Worm (Caenorhabditis elegans) whole organism, early embryonic: Measurements from ENCODE around the gene nhr-51.
"Not testable (repeated sequence)": the region's sequence is repeated elsewhere in the genome, so short reads cannot be mapped to it uniquely, and the experiment has no call there.

Experiments
- B0310.2 ChIP-seq: sonication (generic microtip); optimal IDR thresholded peaks from 2 replicates; lab custom pipeline; 2016; ENCODE audit warnings: mild to moderate bottlenecking, missing genetic modification characterization, missing compliant biosample characterization
- F13C5.2 ChIP-seq: sonication (generic microtip); optimal IDR thresholded peaks from 2 replicates; lab custom pipeline; 2017; ENCODE audit warnings: mild to moderate bottlenecking, missing genetic modification characterization, inconsistent platforms, missing compliant biosample characterization
- aly-1 ChIP-seq: sonication (generic microtip); optimal IDR thresholded peaks from 2 replicates; lab custom pipeline; 2016; ENCODE audit warnings: missing genetic modification characterization, missing compliant biosample characterization
- ama-1 ChIP-seq: fragments of 150-350 bp; optimal IDR thresholded peaks from 2 replicates; lab custom pipeline; 2014
- ceh-13 ChIP-seq: fragments of 200-800 bp; sonication (Bioruptor generic); optimal IDR thresholded peaks from 2 replicates; lab custom pipeline; 2018; ENCODE audit warnings: mild to moderate bottlenecking, missing genetic modification characterization, missing compliant biosample characterization
- ceh-36 ChIP-seq: sonication (generic microtip); optimal IDR thresholded peaks from 2 replicates; lab custom pipeline; 2016; ENCODE audit warnings: missing genetic modification characterization, inconsistent platforms, missing compliant biosample characterization
- ets-7 ChIP-seq: sonication (generic microtip); optimal IDR thresholded peaks from 2 replicates; lab custom pipeline; 2016; ENCODE audit warnings: missing genotype, missing genetic modification characterization, missing compliant biosample characterization
- flt-1 ChIP-seq: fragments of 200-800 bp; sonication (Bioruptor generic); IDR thresholded peaks from 2 replicates; pipeline ENCODE4 v1.3.6; 2022; ENCODE audit warnings: missing genetic modification characterization, missing compliant biosample characterization
- hmbx-1 ChIP-seq: sonication (generic microtip); optimal IDR thresholded peaks from 2 replicates; lab custom pipeline; 2016; ENCODE audit warnings: mild to moderate bottlenecking, missing genetic modification characterization, missing compliant biosample characterization
- hmg-4 ChIP-seq: fragments of 200-800 bp; sonication (Bioruptor generic); optimal IDR thresholded peaks from 2 replicates; lab custom pipeline; 2018; ENCODE audit warnings: mild to moderate bottlenecking, missing genetic modification characterization, missing compliant biosample characterization
- hnd-1 ChIP-seq: sonication (generic microtip); optimal IDR thresholded peaks from 2 replicates; lab custom pipeline; 2016; ENCODE audit warnings: missing genetic modification characterization, missing compliant biosample characterization
- pes-1 ChIP-seq: fragments of 200-800 bp; sonication (Bioruptor generic); IDR thresholded peaks from 2 replicates; pipeline ENCODE4 v1.3.6; 2022; ENCODE audit warnings: missing genetic modification reagents, missing genetic modification characterization, missing compliant biosample characterization
- scrt-1 ChIP-seq: fragments of 200-800 bp; sonication (Bioruptor generic); IDR thresholded peaks from 2 replicates; pipeline ENCODE4 v1.3.6; 2022; ENCODE audit warnings: missing genetic modification characterization, missing compliant biosample characterization
- sea-1 ChIP-seq: fragments of 200-800 bp; sonication (Bioruptor generic); conservative IDR thresholded peaks from 2 replicates; pipeline ENCODE4 v1.3.6; 2022; ENCODE audit warnings: missing genetic modification characterization, missing compliant biosample characterization
- tbx-11 ChIP-seq: fragments of 200-800 bp; sonication (Bioruptor generic); IDR thresholded peaks from 2 replicates; pipeline ENCODE4 v1.3.6; 2022; ENCODE audit warnings: missing genetic modification characterization, missing compliant biosample characterization
- tbx-37 ChIP-seq: fragments of 200-800 bp; sonication (Bioruptor generic); conservative IDR thresholded peaks from 2 replicates; pipeline ENCODE4 v1.3.6; 2022; ENCODE audit warnings: missing genetic modification reagents, missing genetic modification characterization, missing compliant biosample characterization
- tra-4 ChIP-seq: sonication (generic microtip); optimal IDR thresholded peaks from 2 replicates; lab custom pipeline; 2017; ENCODE audit warnings: missing genetic modification characterization, missing compliant biosample characterization

nhr-51 gene

ce11 chrV:15668200-15668599 lies 5.6 kb upstream of the nhr-51 start, which contains the start of gene F53E4.1:
TSS of gene F53E4.1 (minus strand) at chrV:15668300.
- not testable (repeated sequence) for TF ChIP-seq hnd-1 (tag; lab: Kevin White, UChicago); B0310.2 (tag; lab: Kevin White, UChicago); pes-1 (GFP tag; lab: Robert Waterston, UW)

- TF ChIP-seq B0310.2 (tag; lab: Kevin White, UChicago) = no peak
- no peak for TF ChIP-seq ets-7 (tag; lab: Kevin White, UChicago)
- no peak for TF ChIP-seq hnd-1 (tag; lab: Kevin White, UChicago)
- no peak for TF ChIP-seq aly-1 (tag; lab: Kevin White, UChicago)
- no peak for TF ChIP-seq hmg-4
- no peak for TF ChIP-seq sea-1 (GFP tag; lab: Robert Waterston, UW)
- no peak for TF ChIP-seq ceh-13
- no peak for TF ChIP-seq pes-1 (GFP tag; lab: Robert Waterston, UW)
- TF ChIP-seq tbx-11 (GFP tag; lab: Robert Waterston, UW) = no peak
- TF ChIP-seq ama-1 (lab: Kevin White, UChicago) = no peak
- TF ChIP-seq flt-1 (GFP tag; lab: Robert Waterston, UW) = no peak
- no peak for TF ChIP-seq hmbx-1 (tag; lab: Kevin White, UChicago)
- no peak for TF ChIP-seq ceh-36
- no peak for TF ChIP-seq tra-4 (tag; lab: Kevin White, UChicago)
- no peak for TF ChIP-seq F13C5.2 (tag; lab: Kevin White, UChicago)
Measured at ce11 chrV:15668870-15669269, 4.9 kb upstream of the nhr-51 start, which contains the start of gene K06B4.4. TSS of gene K06B4.4 (plus strand) at chrV:15669170.

DNA sequence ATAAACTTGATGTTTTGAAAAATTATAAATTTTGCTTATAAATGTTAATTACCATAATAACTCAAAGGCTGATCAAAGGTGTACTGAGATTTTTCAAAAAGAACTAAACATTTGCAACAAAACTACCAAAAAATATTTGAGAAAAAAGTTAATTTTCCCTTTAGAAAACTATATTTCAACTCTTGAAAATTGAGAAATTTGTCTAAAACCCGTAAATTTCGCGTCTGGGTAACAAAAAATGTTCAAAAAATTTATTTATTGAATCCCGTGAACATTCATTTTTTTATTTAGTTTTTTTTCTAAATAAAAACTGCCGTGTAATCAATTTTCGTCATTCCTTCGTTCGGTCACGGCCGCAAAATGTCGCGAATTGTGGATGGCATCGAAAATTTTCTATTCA lies 3.7 kb upstream of the nhr-51 start, which contains the start of gene K06B4.15:
Gene K06B4.15 (plus strand): TSS at position 301 of the 400 bp plus-strand sequence.
- TF ChIP-seq tbx-37 (GFP tag; lab: Robert Waterston, UW); ama-1 (lab: Kevin White, UChicago); hmbx-1 (tag; lab: Kevin White, UChicago): not testable (repeated sequence)

DNA sequence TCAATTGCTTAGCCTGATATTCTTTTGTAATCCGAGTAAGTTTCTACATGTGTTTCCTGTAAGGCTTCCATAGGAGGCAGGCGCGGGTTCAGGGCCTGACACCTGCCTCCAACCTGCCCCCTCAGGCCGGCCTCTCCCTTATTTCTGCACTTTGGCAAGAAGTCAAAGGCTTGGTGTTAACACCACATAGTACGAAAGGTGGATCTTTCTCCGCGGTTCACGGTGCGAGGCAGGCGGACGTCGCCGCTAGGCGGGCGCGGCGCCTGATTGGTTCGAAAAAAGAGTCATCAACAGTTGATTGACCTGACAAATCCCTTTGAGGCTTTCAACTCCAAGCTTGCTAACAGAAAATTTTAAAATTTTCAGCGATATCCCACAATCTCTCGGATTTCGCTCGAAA lies 1.1 kb downstream of the nhr-51 start:
- no peak for TF ChIP-seq hnd-1 (tag; lab: Kevin White, UChicago)

DNA sequence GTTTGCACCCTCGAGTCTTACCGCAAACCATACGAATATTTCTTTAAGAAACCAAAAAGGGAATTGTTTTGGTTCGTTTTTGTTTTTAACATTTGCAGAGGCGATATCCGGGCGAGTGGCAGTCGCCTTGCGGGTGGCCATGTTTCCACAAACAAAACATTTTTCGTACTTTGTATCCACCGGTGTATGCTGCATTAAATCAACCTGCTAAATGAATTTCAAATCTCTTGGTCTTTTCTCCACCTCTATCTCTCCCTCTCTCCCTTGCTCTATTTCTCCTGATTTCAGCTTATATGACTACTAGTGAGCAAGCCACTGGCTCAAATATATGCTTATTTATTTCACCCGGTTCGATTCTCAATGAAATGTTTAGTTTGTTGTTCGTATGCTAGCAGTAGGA lies 3.4 kb downstream of the nhr-51 start, which contains the start of gene nhr-52:
Gene nhr-52 (plus strand): TSS at position 301 of the 400 bp plus-strand sequence.
- no peak for TF ChIP-seq sea-1 (GFP tag; lab: Robert Waterston, UW)
- no peak for TF ChIP-seq ceh-36
- no peak for TF ChIP-seq hmg-4
- TF ChIP-seq F13C5.2 (tag; lab: Kevin White, UChicago) = no peak
- no peak for TF ChIP-seq aly-1 (tag; lab: Kevin White, UChicago)
- TF ChIP-seq ama-1 (lab: Kevin White, UChicago) = no peak
- TF ChIP-seq pes-1 (GFP tag; lab: Robert Waterston, UW) = no peak
- no peak for TF ChIP-seq flt-1 (GFP tag; lab: Robert Waterston, UW)
- TF ChIP-seq ets-7 (tag; lab: Kevin White, UChicago) = no peak
- no peak for TF ChIP-seq hnd-1 (tag; lab: Kevin White, UChicago)
- no peak for TF ChIP-seq tbx-11 (GFP tag; lab: Robert Waterston, UW)
- TF ChIP-seq scrt-1 (GFP tag; lab: Robert Waterston, UW) = no peak

ce11 chrV:15685599-15685998 lies 11.8 kb downstream of the nhr-51 start, which contains the start of gene nhr-196:
TSS of gene nhr-196 (plus strand) at chrV:15685716.
- TF ChIP-seq ceh-36 (no peak), ama-1 (lab: Kevin White, UChicago) (no peak), aly-1 (tag; lab: Kevin White, UChicago) (no peak), pes-1 (GFP tag; lab: Robert Waterston, UW) (no peak), flt-1 (GFP tag; lab: Robert Waterston, UW) (no peak), B0310.2 (tag; lab: Kevin White, UChicago) (no peak), hmg-4 (no peak), sea-1 (GFP tag; lab: Robert Waterston, UW) (no peak), tbx-37 (GFP tag; lab: Robert Waterston, UW) (no peak), ets-7 (tag; lab: Kevin White, UChicago) (no peak)

DNA sequence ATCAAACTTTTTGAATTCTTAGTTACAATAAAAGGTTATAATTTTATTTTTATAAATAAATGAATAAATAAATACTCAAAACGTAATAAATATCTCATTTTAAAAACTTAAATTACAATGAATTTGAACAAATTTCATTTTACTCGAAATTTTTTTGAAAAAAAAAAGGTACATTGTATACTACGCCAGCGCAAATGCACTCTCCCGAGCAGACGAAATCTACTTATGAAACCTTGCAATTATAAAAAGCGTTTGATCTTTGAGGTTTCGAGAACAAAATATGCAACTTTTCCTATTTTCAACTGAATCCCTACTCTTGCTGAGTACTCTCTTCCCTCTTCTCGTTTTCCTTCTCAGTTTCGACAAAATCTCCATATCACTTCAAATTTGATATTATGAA lies 13.9 kb downstream of the nhr-51 start, which contains the start of gene nhr-197:
Gene nhr-197 (plus strand): TSS at position 301 of the 400 bp plus-strand sequence.
- TF ChIP-seq hmbx-1 (tag; lab: Kevin White, UChicago) = no peak
- no peak for TF ChIP-seq tbx-37 (GFP tag; lab: Robert Waterston, UW)
- no peak for TF ChIP-seq sea-1 (GFP tag; lab: Robert Waterston, UW)
- TF ChIP-seq ets-7 (tag; lab: Kevin White, UChicago) = no peak
- no peak for TF ChIP-seq tbx-11 (GFP tag; lab: Robert Waterston, UW)
- no peak for TF ChIP-seq B0310.2 (tag; lab: Kevin White, UChicago)
- no peak for TF ChIP-seq ceh-36
- TF ChIP-seq hmg-4 = no peak
- no peak for TF ChIP-seq pes-1 (GFP tag; lab: Robert Waterston, UW)
- no peak for TF ChIP-seq F13C5.2 (tag; lab: Kevin White, UChicago)
- no peak for TF ChIP-seq scrt-1 (GFP tag; lab: Robert Waterston, UW)
- TF ChIP-seq ama-1 (lab: Kevin White, UChicago) = no peak
- no peak for TF ChIP-seq tra-4 (tag; lab: Kevin White, UChicago)
- no peak for TF ChIP-seq aly-1 (tag; lab: Kevin White, UChicago)
- no peak for TF ChIP-seq hnd-1 (tag; lab: Kevin White, UChicago)
- TF ChIP-seq flt-1 (GFP tag; lab: Robert Waterston, UW) = no peak
- no peak for TF ChIP-seq ceh-13

- no peak for TF ChIP-seq sea-1 (GFP tag; lab: Robert Waterston, UW)
- no peak for TF ChIP-seq pes-1 (GFP tag; lab: Robert Waterston, UW)
- TF ChIP-seq hmbx-1 (tag; lab: Kevin White, UChicago) = no peak
- TF ChIP-seq F13C5.2 (tag; lab: Kevin White, UChicago) = no peak
- no peak for TF ChIP-seq hnd-1 (tag; lab: Kevin White, UChicago)
- TF ChIP-seq ceh-36 = no peak
- no peak for TF ChIP-seq ceh-13
- no peak for TF ChIP-seq tbx-37 (GFP tag; lab: Robert Waterston, UW)
- no peak for TF ChIP-seq ama-1 (lab: Kevin White, UChicago)
- no peak for TF ChIP-seq aly-1 (tag; lab: Kevin White, UChicago)
- no peak for TF ChIP-seq flt-1 (GFP tag; lab: Robert Waterston, UW)
- no peak for TF ChIP-seq tra-4 (tag; lab: Kevin White, UChicago)
- no peak for TF ChIP-seq tbx-11 (GFP tag; lab: Robert Waterston, UW)
- TF ChIP-seq B0310.2 (tag; lab: Kevin White, UChicago) = no peak
- no peak for TF ChIP-seq scrt-1 (GFP tag; lab: Robert Waterston, UW)
- no peak for TF ChIP-seq ets-7 (tag; lab: Kevin White, UChicago)
- no peak for TF ChIP-seq hmg-4
Measured at ce11 chrV:15689952-15690351, 16.1 kb downstream of the nhr-51 start, which contains the start of gene nhr-268. TSS of gene nhr-268 (plus strand) at chrV:15690252.
